Fruit fly (Drosophila melanogaster) Kc167 (cell line): Measurements from ENCODE around the gene Cand1.

Experiments used
- Myc ChIP-seq: fragments of >200 bp; optimal IDR thresholded peaks from 2 replicates; lab custom pipeline; 2017; ENCODE audit warnings: missing external identifiers
- h ChIP-seq: fragments of >200 bp; optimal IDR thresholded peaks from 3 replicates; lab custom pipeline; 2018; ENCODE audit warnings: missing external identifiers
- insv ChIP-seq: fragments of >200 bp; optimal IDR thresholded peaks from 3 replicates; lab custom pipeline; 2018; ENCODE audit warnings: missing external identifiers

DNA sequence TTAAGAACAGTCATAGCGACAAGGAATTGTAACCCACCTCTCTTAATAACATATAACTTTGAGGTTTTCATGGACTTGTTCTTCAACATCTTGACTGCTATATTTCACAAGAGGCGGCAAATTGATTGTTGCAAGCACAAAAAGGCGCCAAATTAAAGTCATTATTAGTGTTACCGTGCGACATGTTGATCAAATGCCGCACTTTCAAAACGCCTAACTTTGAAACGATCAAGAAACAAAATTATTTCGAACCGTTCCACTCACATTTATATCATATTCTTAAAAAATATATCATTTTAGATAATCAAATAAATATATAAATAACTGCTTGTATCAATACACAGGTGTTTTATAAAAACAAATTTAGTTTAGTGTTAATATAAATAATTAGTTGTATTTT is 34.7 kb downstream of the Cand1 start, which contains the start of gene RnrL:
- TF ChIP-seq h (lab: Kevin White, UChicago) (no peak), Myc (lab: Kevin White, UChicago) (no peak), insv (no peak)
